Worm (Caenorhabditis elegans): ENCODE measurements around the gene Y38C1BA.4.

The Y38C1BA.4 gene

ce11 chrIV:1842314-1842713 lies 20.7 kb downstream of the Y38C1BA.4 start:
- TF ChIP-seq unc-55 (GFP tag; optimal IDR thresholded peaks at IDR 0.05) (peak; percentile 18), C34F6.9 (tag; optimal IDR thresholded peaks at IDR 0.05) (peak; percentile 24), nhr-129 (tag; optimal IDR thresholded peaks at IDR 0.05) (no peak)

- TF ChIP-seq ceh-16 (tag; optimal IDR thresholded peaks at IDR 0.05): no peak
These were observed 22.0 kb downstream of the Y38C1BA.4 start for ce11 chrIV:1843611-1844010.

- TF ChIP-seq R02D3.7 (tag; optimal IDR thresholded peaks at IDR 0.05) (no peak), ztf-1 (GFP tag; conservative IDR thresholded peaks at IDR 0.05) (no peak), lsy-2 (tag; optimal IDR thresholded peaks at IDR 0.05) (no peak), ama-1 (optimal IDR thresholded peaks at IDR 0.05) (no peak), peb-1 (tag; optimal IDR thresholded peaks at IDR 0.05) (no peak), blmp-1 (tag; optimal IDR thresholded peaks at IDR 0.05; ENCODE audit: insufficient read depth) (no peak), zag-1 (tag; optimal IDR thresholded peaks at IDR 0.05) (no peak), lin-11 (tag; optimal IDR thresholded peaks at IDR 0.05) (no peak), aly-2 (tag; optimal IDR thresholded peaks at IDR 0.05) (no peak), elt-1 (tag; optimal IDR thresholded peaks at IDR 0.05) (no peak), nhr-129 (tag; optimal IDR thresholded peaks at IDR 0.05) (no peak), lin-39 (tag; optimal IDR thresholded peaks at IDR 0.05) (no peak), nhr-23 (tag; optimal IDR thresholded peaks at IDR 0.05) (no peak), nhr-21 (tag; optimal IDR thresholded peaks at IDR 0.05) (no peak), sma-3 (GFP tag; optimal IDR thresholded peaks at IDR 0.05) (no peak)
These were observed 23.0 kb downstream of the Y38C1BA.4 start for ce11 chrIV:1844624-1845023.

- TF ChIP-seq nhr-11 (tag; optimal IDR thresholded peaks at IDR 0.05) (no peak), nhr-21 (tag; optimal IDR thresholded peaks at IDR 0.05) (peak; percentile 3), dmd-4 (tag; optimal IDR thresholded peaks at IDR 0.05) (no peak), unc-55 (GFP tag; optimal IDR thresholded peaks at IDR 0.05) (peak; percentile 36), F13H6.1 (tag; optimal IDR thresholded peaks at IDR 0.05) (peak; percentile 33), fos-1 (tag; optimal IDR thresholded peaks at IDR 0.05) (peak; percentile 66), C34F6.9 (tag; optimal IDR thresholded peaks at IDR 0.05) (peak; percentile 34), nhr-23 (tag; optimal IDR thresholded peaks at IDR 0.05) (no peak), egl-27 (tag; optimal IDR thresholded peaks at IDR 0.05) (no peak), ama-1 (optimal IDR thresholded peaks at IDR 0.05) (no peak), lsy-2 (tag; optimal IDR thresholded peaks at IDR 0.05) (peak in 1 of 2 experiments; percentile 14), nhr-129 (tag; optimal IDR thresholded peaks at IDR 0.05) (peak; percentile 41), sma-9 (GFP tag; optimal IDR thresholded peaks at IDR 0.05) (peak; percentile 16), sma-9 (tag; optimal IDR thresholded peaks at IDR 0.05) (no peak), crh-2 (tag; optimal IDR thresholded peaks at IDR 0.05) (peak; percentile 49), gmeb-1 (tag; optimal IDR thresholded peaks at IDR 0.05) (peak; percentile 62)
These were observed 23.4 kb downstream of the Y38C1BA.4 start for ce11 chrIV:1845061-1845460.

ce11 chrIV:1846451-1846850 lies 24.8 kb downstream of the Y38C1BA.4 start:
- TF ChIP-seq lin-11 (tag; optimal IDR thresholded peaks at IDR 0.05): no peak
- TF ChIP-seq nhr-6 (tag; optimal IDR thresholded peaks at IDR 0.05): no peak
- no peak for TF ChIP-seq unc-62 (GFP tag; optimal IDR thresholded peaks at IDR 0.05)
- TF ChIP-seq zag-1 (tag; optimal IDR thresholded peaks at IDR 0.05): no peak
- TF ChIP-seq egl-27 (tag; optimal IDR thresholded peaks at IDR 0.05): no peak
- no peak for TF ChIP-seq peb-1 (tag; optimal IDR thresholded peaks at IDR 0.05)
- TF ChIP-seq ceh-16 (tag; optimal IDR thresholded peaks at IDR 0.05): no peak
- TF ChIP-seq ama-1 (optimal IDR thresholded peaks at IDR 0.05): no peak
- no peak for TF ChIP-seq elt-1 (tag; optimal IDR thresholded peaks at IDR 0.05)
- no peak for TF ChIP-seq F13H6.1 (tag; optimal IDR thresholded peaks at IDR 0.05)
- no peak for TF ChIP-seq mdl-1 (tag; optimal IDR thresholded peaks at IDR 0.05)
- TF ChIP-seq mab-5 (tag; optimal IDR thresholded peaks at IDR 0.05): no peak

ce11 chrIV:1847912-1848311 lies 26.3 kb downstream of the Y38C1BA.4 start, which contains the start of gene egl-4:
egl-4 (plus strand) TSS chrIV:1848071.
- no peak for TF ChIP-seq elt-3 (tag; optimal IDR thresholded peaks at IDR 0.05)
- TF ChIP-seq ZK546.5 (tag; optimal IDR thresholded peaks at IDR 0.05): no peak
- TF ChIP-seq ztf-1 (GFP tag; conservative IDR thresholded peaks at IDR 0.05): no peak
- TF ChIP-seq lin-39 (tag; optimal IDR thresholded peaks at IDR 0.05): no peak
- no peak for TF ChIP-seq unc-55 (GFP tag; optimal IDR thresholded peaks at IDR 0.05)
- no peak for TF ChIP-seq zag-1 (tag; optimal IDR thresholded peaks at IDR 0.05)
- TF ChIP-seq ztf-4 (tag; optimal IDR thresholded peaks at IDR 0.05): no peak
- TF ChIP-seq fos-1 (tag; optimal IDR thresholded peaks at IDR 0.05): no peak
- no peak for TF ChIP-seq nhr-12 (tag; optimal IDR thresholded peaks at IDR 0.05)
- TF ChIP-seq mab-5 (tag; optimal IDR thresholded peaks at IDR 0.05): no peak
- TF ChIP-seq F13H6.1 (tag; optimal IDR thresholded peaks at IDR 0.05): no peak
- TF ChIP-seq nhr-237 (tag; optimal IDR thresholded peaks at IDR 0.05): no peak
- TF ChIP-seq snpc-4 (tag; optimal IDR thresholded peaks at IDR 0.05): no peak
- no peak for TF ChIP-seq sma-9 (GFP tag; optimal IDR thresholded peaks at IDR 0.05)
- TF ChIP-seq sma-9 (tag; optimal IDR thresholded peaks at IDR 0.05): no peak
- no peak for TF ChIP-seq sma-3 (GFP tag; optimal IDR thresholded peaks at IDR 0.05)
- no peak for TF ChIP-seq gmeb-1 (tag; optimal IDR thresholded peaks at IDR 0.05)
- TF ChIP-seq lin-13 (GFP tag; optimal IDR thresholded peaks at IDR 0.05): no peak

Data from whole organism, L2 larva.